Fruit fly (Drosophila melanogaster): Measurements from ENCODE around the gene Usp32.
A peak's percentile ranks its signal among the peaks of the same experiment; 100 is the strongest.

Usp32 gene

dm6 chr3L:19928435-19929011, 57.6 kb downstream of the Usp32 start, which contains the start of the genes CG8004 and RhoGDI (continued):
- TF ChIP-seq unc-4 (GFP tag; IDR thresholded peaks at IDR 0.05; ENCODE audit: partially characterized antibody) (no peak), sr (GFP tag; IDR thresholded peaks at IDR 0.05) (no peak), Sox102F (GFP tag; optimal IDR thresholded peaks at IDR 0.05) (peak; percentile 63), CG13775 (GFP tag; optimal IDR thresholded peaks at IDR 0.05) (peak; percentile 55), sug (tag; optimal IDR thresholded peaks at IDR 0.05) (peak; percentile 62), lola (GFP tag; optimal IDR thresholded peaks at IDR 0.05) (peak in 1 of 3 experiments; percentile 51), TFAM (GFP tag; optimal IDR thresholded peaks at IDR 0.05) (no peak), CG10543 (GFP tag; optimal IDR thresholded peaks at IDR 0.05) (peak; percentile 7), sna (GFP tag; IDR thresholded peaks at IDR 0.05; ENCODE audit: partially characterized antibody) (0 out of 2 replicates have a peak, but pooled peaks have one; percentile 29), CG17612 (GFP tag; IDR thresholded peaks at IDR 0.05) (no peak), Dll (GFP tag; IDR thresholded peaks at IDR 0.05; ENCODE audit: partially characterized antibody) (no peak; the same call in 3 of the 4 replicates), CG6765 (GFP tag; optimal IDR thresholded peaks at IDR 0.05) (no peak), dmrt11E (tag; optimal IDR thresholded peaks at IDR 0.05) (peak; percentile 52), nau (GFP tag; optimal IDR thresholded peaks at IDR 0.05) (no peak), Rx (GFP tag; IDR thresholded peaks at IDR 0.05) (peak; percentile 56; the same call in 1 of the 2 replicates), Ptx1 (GFP tag; IDR thresholded peaks at IDR 0.05) (peak; percentile 62), cad (GFP tag; optimal IDR thresholded peaks at IDR 0.05) (no peak), fu2 (GFP tag; optimal IDR thresholded peaks at IDR 0.05) (peak; percentile 47), grau (tag; optimal IDR thresholded peaks at IDR 0.05) (peak; percentile 72), YL-1 (GFP tag; optimal IDR thresholded peaks at IDR 0.05) (peak; percentile 65), D19A (tag; optimal IDR thresholded peaks at IDR 0.05) (peak; percentile 16), CG2202 (tag; optimal IDR thresholded peaks at IDR 0.05) (peak; percentile 32), CG12071 (GFP tag; optimal IDR thresholded peaks at IDR 0.05) (no peak), CG31441 (GFP tag; IDR thresholded peaks at IDR 0.05) (peak; percentile 62), br (optimal IDR thresholded peaks at IDR 0.05) (no peak), da (GFP tag; optimal IDR thresholded peaks at IDR 0.05) (no peak), CG16813 (GFP tag; IDR thresholded peaks at IDR 0.05; ENCODE audit: partially characterized antibody) (no peak), Rfx (GFP tag; IDR thresholded peaks at IDR 0.05) (peak; percentile 72), H2.0 (GFP tag; IDR thresholded peaks at IDR 0.05) (peak; percentile 52; the same call in 1 of the 2 replicates), CG8478 (optimal IDR thresholded peaks at IDR 0.05) (no peak), lbe (GFP tag; optimal IDR thresholded peaks at IDR 0.05) (no peak), Pdp1 (GFP tag; optimal IDR thresholded peaks at IDR 0.05) (peak; percentile 69 to 95), emc (GFP tag; optimal IDR thresholded peaks at IDR 0.05) (peak; percentile 0), nerfin-1 (tag; optimal IDR thresholded peaks at IDR 0.05) (no peak), CG11085 (GFP tag; IDR thresholded peaks at IDR 0.05) (no peak), cg (GFP tag; optimal IDR thresholded peaks at IDR 0.05) (no peak), luna (GFP tag; optimal IDR thresholded peaks at IDR 0.05) (no peak), sc (optimal IDR thresholded peaks at IDR 0.05) (no peak), sc (GFP tag; optimal IDR thresholded peaks at IDR 0.05) (no peak), HmgD (GFP tag; optimal IDR thresholded peaks at IDR 0.05) (no peak), corto (GFP tag; optimal IDR thresholded peaks at IDR 0.05) (no peak), CG2678 (tag; optimal IDR thresholded peaks at IDR 0.05) (peak; percentile 64), NfI (GFP tag; optimal IDR thresholded peaks at IDR 0.05) (peak; percentile 54), Dp (GFP tag; optimal IDR thresholded peaks at IDR 0.05) (peak; percentile 27), CG6175 (GFP tag; IDR thresholded peaks at IDR 0.05) (no peak), CG8944 (GFP tag; optimal IDR thresholded peaks at IDR 0.05) (peak; percentile 45), grn (GFP tag; optimal IDR thresholded peaks at IDR 0.05) (no peak), MESR4 (GFP tag; optimal IDR thresholded peaks at IDR 0.05) (peak; percentile 36), zen (tag; optimal IDR thresholded peaks at IDR 0.05) (peak; percentile 69), ato (GFP tag; IDR thresholded peaks at IDR 0.05; ENCODE audit: partially characterized antibody) (no peak)

All from whole organism, embryonic.